Worm (Caenorhabditis elegans) whole organism, midembryonic: ENCODE data around the gene fbxa-148.

Source experiments
- T22C8.4 ChIP-seq: fragments of 200-800 bp; sonication (Bioruptor generic); IDR thresholded peaks from 2 replicates; pipeline ENCODE4 v1.3.6; 2022; ENCODE audit warnings: missing genetic modification characterization, missing compliant biosample characterization
- flt-1 ChIP-seq: fragments of 200-800 bp; sonication (Bioruptor generic); IDR thresholded peaks from 2 replicates; pipeline ENCODE4 v1.3.6; 2022; ENCODE audit warnings: missing genetic modification characterization, missing compliant biosample characterization
- klf-2 ChIP-seq: fragments of 200-800 bp; sonication (Bioruptor generic); conservative IDR thresholded peaks from 2 replicates; pipeline ENCODE4 v1.3.6; 2022; ENCODE audit warnings: missing genetic modification reagents, missing genetic modification characterization, missing compliant biosample characterization
- med-1 ChIP-seq: sonication (generic microtip); optimal IDR thresholded peaks from 2 replicates; lab custom pipeline; 2017; ENCODE audit warnings: missing genetic modification characterization, mild to moderate bottlenecking, missing compliant biosample characterization, antibody characterized with exemption, missing genetic modification reagents; ENCODE audit not compliant: insufficient read depth
- ref-1 ChIP-seq: fragments of 200-800 bp; sonication (Bioruptor generic); conservative IDR thresholded peaks from 2 replicates; pipeline ENCODE4 v1.3.6; 2022; ENCODE audit warnings: missing genetic modification reagents, missing genetic modification characterization, missing compliant biosample characterization
- tab-1 ChIP-seq: fragments of 200-800 bp; sonication (Bioruptor generic); IDR thresholded peaks from 2 replicates; pipeline ENCODE4 v1.3.6; 2022; ENCODE audit warnings: missing genetic modification characterization, missing compliant biosample characterization
- ztf-23 ChIP-seq: fragments of 200-800 bp; sonication (Bioruptor generic); IDR thresholded peaks from 2 replicates; pipeline ENCODE4 v1.3.6; 2022; ENCODE audit warnings: missing genetic modification reagents, missing genetic modification characterization, missing compliant biosample characterization
- ztf-29 ChIP-seq: fragments of 200-800 bp; sonication (Bioruptor generic); IDR thresholded peaks from 2 replicates; pipeline ENCODE4 v1.3.6; 2022; ENCODE audit warnings: missing genetic modification reagents, missing genetic modification characterization, missing compliant biosample characterization

DNA sequence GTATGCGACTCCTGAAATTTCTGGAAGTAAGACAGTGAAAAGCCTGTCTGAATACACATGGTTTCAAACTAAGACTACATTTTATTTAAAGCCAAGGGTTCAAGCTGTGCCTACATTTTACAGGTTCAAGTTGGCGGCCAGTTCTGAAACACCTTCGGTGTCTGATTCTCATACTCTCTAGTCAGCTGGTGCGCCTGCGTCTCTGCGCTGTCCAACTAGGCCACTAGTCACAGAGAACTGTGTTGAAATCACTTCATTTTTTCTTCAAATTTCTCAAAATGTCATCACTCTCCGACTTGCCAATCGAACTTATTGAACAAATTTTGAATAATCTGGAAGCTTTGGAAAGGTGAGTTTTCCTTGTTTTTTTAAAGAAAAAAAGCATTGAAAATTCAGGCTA, 27.8 kb downstream of the fbxa-148 start, which contains the start of gene fbxa-90:
- TF ChIP-seq ztf-23 (GFP tag; lab: Robert Waterston, UW) (no peak), ref-1 (no peak), tab-1 (GFP tag; lab: Robert Waterston, UW) (no peak), flt-1 (GFP tag; lab: Robert Waterston, UW) (no peak), klf-2 (GFP tag; lab: Robert Waterston, UW) (no peak), T22C8.4 (GFP tag; lab: Robert Waterston, UW) (no peak), med-1 (GFP tag; lab: Kevin White, UChicago) (no peak), ztf-29 (no peak)
